Fruit fly (Drosophila melanogaster) whole organism, embryonic: Measurements from ENCODE around the gene fbl.
A peak's percentile ranks its signal among the peaks of the same experiment; 100 is the strongest.

Experiments
- B-H2 ChIP-seq: fragments of 200-800 bp; sonication (Bioruptor generic); optimal IDR thresholded peaks from 2 replicates; lab custom pipeline; 2018; ENCODE audit warnings: missing biosample characterization, mild to moderate bottlenecking, missing genetic modification characterization
- BEAF-32 ChIP-seq: fragments of 200-800 bp; sonication (Bioruptor generic); optimal IDR thresholded peaks from 3 replicates; lab custom pipeline; 2017; ENCODE audit warnings: missing biosample characterization, missing genetic modification characterization, mild to moderate bottlenecking, moderate library complexity, missing genetic modification reagents
- Bgb ChIP-seq: fragments of 200-800 bp; sonication (Bioruptor generic); IDR thresholded peaks from 2 replicates; pipeline ENCODE4 v1.3.6; 2022; ENCODE audit warnings: missing biosample characterization, missing genetic modification characterization; ENCODE audit not compliant: partially characterized antibody
- Bteb2 ChIP-seq: fragments of 200-800 bp; sonication (Bioruptor generic); optimal IDR thresholded peaks from 2 replicates; lab custom pipeline; 2016; ENCODE audit warnings: missing biosample characterization, missing genetic modification characterization
- CG10979 ChIP-seq: fragments of 200-800 bp; sonication (Bioruptor generic); optimal IDR thresholded peaks from 2 replicates; lab custom pipeline; 2018; ENCODE audit warnings: missing biosample characterization, mild to moderate bottlenecking, missing genetic modification characterization, moderate library complexity
- CG11085 ChIP-seq: fragments of 200-800 bp; sonication (Bioruptor generic); IDR thresholded peaks from 2 replicates; pipeline ENCODE4 v1.3.6; 2022; ENCODE audit warnings: missing biosample characterization, missing genetic modification characterization
- CG11560 ChIP-seq: fragments of 200-800 bp; sonication (Bioruptor generic); IDR thresholded peaks from 3 replicates; pipeline ENCODE4 v1.3.6; 2022; ENCODE audit warnings: missing biosample characterization, missing genetic modification characterization
- CG12104 ChIP-seq: fragments of 200-800 bp; sonication (Bioruptor generic); optimal IDR thresholded peaks from 3 replicates; lab custom pipeline; 2016; ENCODE audit warnings: missing biosample characterization, missing genetic modification characterization
- CG13296 ChIP-seq: fragments of 200-800 bp; sonication (Bioruptor generic); optimal IDR thresholded peaks from 3 replicates; lab custom pipeline; 2018; ENCODE audit warnings: missing biosample characterization, mild to moderate bottlenecking, missing genetic modification characterization
- CG13624 ChIP-seq: fragments of 200-800 bp; sonication (Bioruptor generic); optimal IDR thresholded peaks from 2 replicates; lab custom pipeline; 2016; ENCODE audit warnings: missing biosample characterization, missing genetic modification characterization
- CG14710 ChIP-seq: fragments of 200-800 bp; sonication (Bioruptor generic); optimal IDR thresholded peaks from 3 replicates; lab custom pipeline; 2019; ENCODE audit warnings: missing biosample characterization, mild to moderate bottlenecking, missing genetic modification characterization, moderate library complexity
- CG15696 ChIP-seq: fragments of 200-800 bp; sonication (Bioruptor generic); optimal IDR thresholded peaks from 2 replicates; lab custom pipeline; 2019; ENCODE audit warnings: missing biosample characterization, mild to moderate bottlenecking, missing genetic modification characterization, moderate library complexity
- CG17612 ChIP-seq: fragments of 200-800 bp; sonication (Bioruptor generic); IDR thresholded peaks from 2 replicates; pipeline ENCODE4 v1.3.6; 2022; ENCODE audit warnings: missing biosample characterization, missing genetic modification characterization
- CG17829 ChIP-seq: fragments of 200-800 bp; optimal IDR thresholded peaks from 2 replicates; lab custom pipeline; 2019; ENCODE audit warnings: missing biosample characterization, mild to moderate bottlenecking, missing genetic modification characterization, moderate library complexity
- CG2875 ChIP-seq: fragments of 200-800 bp; sonication (Bioruptor generic); optimal IDR thresholded peaks from 2 replicates; lab custom pipeline; 2017; ENCODE audit warnings: missing biosample characterization, mild to moderate bottlenecking, missing genetic modification characterization, missing genetic modification reagents
- CG5245 ChIP-seq: fragments of 200-800 bp; sonication (Bioruptor generic); optimal IDR thresholded peaks from 3 replicates; lab custom pipeline; 2016; ENCODE audit warnings: missing biosample characterization, missing genetic modification characterization
- CG6683 ChIP-seq: fragments of 200-800 bp; sonication (Bioruptor generic); optimal IDR thresholded peaks from 2 replicates; lab custom pipeline; 2017; ENCODE audit warnings: missing biosample characterization, mild to moderate bottlenecking, missing genetic modification characterization, missing genetic modification reagents
- CG8765 ChIP-seq: fragments of 200-800 bp; sonication (Bioruptor generic); IDR thresholded peaks from 2 replicates; pipeline ENCODE4 v1.3.6; 2022; ENCODE audit warnings: missing biosample characterization, missing genetic modification characterization
- CG9932 ChIP-seq: fragments of 200-800 bp; sonication (Bioruptor generic); IDR thresholded peaks from 2 replicates; pipeline ENCODE4 v1.3.6; 2022; ENCODE audit warnings: missing biosample characterization, missing genetic modification characterization
- Dbx ChIP-seq: fragments of 200-800 bp; sonication (Bioruptor generic); IDR thresholded peaks from 3 replicates; pipeline ENCODE4 v1.3.6; 2022; ENCODE audit warnings: missing biosample characterization, missing genetic modification characterization
- Dref ChIP-seq: fragments of 200-800 bp; sonication (Bioruptor generic); IDR thresholded peaks from 2 replicates; pipeline ENCODE4 v1.3.6; 2022; ENCODE audit warnings: missing biosample characterization, missing genetic modification characterization
- E2f1 ChIP-seq: fragments of 200-800 bp; sonication (Bioruptor generic); IDR thresholded peaks from 2 replicates; pipeline ENCODE4 v1.3.6; 2022; ENCODE audit warnings: missing biosample characterization, missing genetic modification characterization
- E2f2 ChIP-seq: fragments of 200-800 bp; sonication (Bioruptor generic); IDR thresholded peaks from 2 replicates; pipeline ENCODE4 v1.3.6; 2022; ENCODE audit warnings: missing biosample characterization, missing genetic modification characterization
- Fer1 ChIP-seq: fragments of 200-800 bp; sonication (Bioruptor generic); optimal IDR thresholded peaks from 2 replicates; lab custom pipeline; 2017; ENCODE audit warnings: missing biosample characterization, mild to moderate bottlenecking, missing genetic modification characterization
- Fer3 ChIP-seq: fragments of 200-800 bp; sonication (Bioruptor generic); optimal IDR thresholded peaks from 2 replicates; lab custom pipeline; 2018; ENCODE audit warnings: missing biosample characterization, mild to moderate bottlenecking, missing genetic modification characterization, moderate library complexity
- Hr78 ChIP-seq, 2 experiments: fragments of 200-800 bp in 1 of 2; fragments of >200 bp in 1 of 2; sonication (Bioruptor generic) in 1 of 2; optimal IDR thresholded peaks; 2 replicates each; lab custom pipeline; 2017 to 2019; ENCODE audit warnings: missing biosample characterization in 2 of 2, missing genetic modification characterization in 2 of 2, mild to moderate bottlenecking in 1 of 2, moderate library complexity in 1 of 2
- Lpt ChIP-seq: fragments of >200 bp; optimal IDR thresholded peaks from 2 replicates; lab custom pipeline; 2018; ENCODE audit warnings: missing biosample characterization, missing genetic modification characterization
- Meics ChIP-seq: fragments of 200-800 bp; sonication (Bioruptor generic); optimal IDR thresholded peaks from 2 replicates; lab custom pipeline; 2017; ENCODE audit warnings: missing biosample characterization, mild to moderate bottlenecking, missing genetic modification characterization
- NC2β ChIP-seq: fragments of 200-800 bp; sonication (Bioruptor generic); optimal IDR thresholded peaks from 2 replicates; lab custom pipeline; 2016; ENCODE audit warnings: missing biosample characterization, missing genetic modification characterization
- Sin3A ChIP-seq: fragments of >200 bp; optimal IDR thresholded peaks from 2 replicates; lab custom pipeline; 2018
- aop ChIP-seq: fragments of 200-800 bp; sonication (Bioruptor generic); IDR thresholded peaks from 2 replicates; pipeline ENCODE4 v1.3.6; 2022; ENCODE audit warnings: missing biosample characterization, missing genetic modification characterization
- ap ChIP-seq: fragments of 200-800 bp; sonication (Bioruptor generic); IDR thresholded peaks from 2 replicates; pipeline ENCODE4 v1.3.6; 2022; ENCODE audit warnings: missing biosample characterization, missing genetic modification characterization
- ara ChIP-seq: fragments of 200-800 bp; sonication (Bioruptor generic); IDR thresholded peaks from 2 replicates; pipeline ENCODE4 v1.3.6; 2022; ENCODE audit warnings: missing biosample characterization, missing genetic modification characterization
- hb ChIP-seq: fragments of 200-800 bp; sonication (Bioruptor generic); IDR thresholded peaks from 3 replicates; pipeline ENCODE4 v1.3.6; 2022; ENCODE audit warnings: missing biosample characterization, missing genetic modification characterization; ENCODE audit not compliant: partially characterized antibody
- kay ChIP-seq: fragments of 200-800 bp; sonication (Bioruptor generic); optimal IDR thresholded peaks from 2 replicates; lab custom pipeline; 2016; ENCODE audit warnings: missing biosample characterization, missing genetic modification characterization
- mam ChIP-seq: fragments of 200-800 bp; sonication (Bioruptor generic); optimal IDR thresholded peaks from 3 replicates; lab custom pipeline; 2016; ENCODE audit warnings: missing biosample characterization, missing genetic modification characterization
- mld ChIP-seq: fragments of 200-800 bp; sonication (Bioruptor generic); IDR thresholded peaks from 3 replicates; pipeline ENCODE4 v1.3.6; 2022; ENCODE audit warnings: missing biosample characterization, missing genetic modification characterization; ENCODE audit not compliant: partially characterized antibody
- pnt ChIP-seq: fragments of 200-800 bp; sonication (Bioruptor generic); optimal IDR thresholded peaks from 3 replicates; lab custom pipeline; 2016; ENCODE audit warnings: missing biosample characterization, missing genetic modification characterization
- ranshi ChIP-seq: fragments of 200-800 bp; sonication (Bioruptor generic); IDR thresholded peaks from 2 replicates; pipeline ENCODE4 v1.3.6; 2022; ENCODE audit warnings: missing biosample characterization, missing genetic modification characterization
- repo ChIP-seq: fragments of 200-800 bp; sonication (Bioruptor generic); optimal IDR thresholded peaks from 2 replicates; lab custom pipeline; 2016; ENCODE audit warnings: missing biosample characterization, missing genetic modification characterization
- ro ChIP-seq: fragments of 200-800 bp; sonication (Bioruptor generic); IDR thresholded peaks from 2 replicates; pipeline ENCODE4 v1.3.6; 2022; ENCODE audit warnings: missing biosample characterization, missing genetic modification characterization
- slou ChIP-seq: fragments of 200-800 bp; sonication (Bioruptor generic); optimal IDR thresholded peaks from 3 replicates; lab custom pipeline; 2016; ENCODE audit warnings: missing biosample characterization, missing genetic modification characterization
- ssp ChIP-seq: fragments of 200-800 bp; sonication (Bioruptor generic); IDR thresholded peaks from 2 replicates; pipeline ENCODE4 v1.3.6; 2022; ENCODE audit warnings: missing biosample characterization, missing genetic modification characterization
- sug ChIP-seq: fragments of 200-800 bp; optimal IDR thresholded peaks from 2 replicates; lab custom pipeline; 2019; ENCODE audit warnings: missing biosample characterization, mild to moderate bottlenecking, missing genetic modification characterization, moderate library complexity
- toy ChIP-seq: fragments of 200-800 bp; sonication (Bioruptor generic); IDR thresholded peaks from 2 replicates; pipeline ENCODE4 v1.3.6; 2022; ENCODE audit warnings: missing biosample characterization, missing genetic modification characterization
- trh ChIP-seq: fragments of 200-800 bp; sonication (Bioruptor generic); optimal IDR thresholded peaks from 2 replicates; lab custom pipeline; 2016; ENCODE audit warnings: missing biosample characterization, missing genetic modification characterization
- wdn ChIP-seq: fragments of 200-800 bp; sonication (Bioruptor generic); IDR thresholded peaks from 2 replicates; pipeline ENCODE4 v1.3.6; 2022; ENCODE audit warnings: missing biosample characterization, missing genetic modification characterization
- wor ChIP-seq: fragments of 200-800 bp; sonication (Bioruptor generic); IDR thresholded peaks from 2 replicates; pipeline ENCODE4 v1.3.6; 2022; ENCODE audit warnings: missing biosample characterization, missing genetic modification characterization
- zen2 ChIP-seq: fragments of 200-800 bp; sonication (Bioruptor generic); IDR thresholded peaks from 3 replicates; pipeline ENCODE4 v1.3.6; 2022; ENCODE audit warnings: missing biosample characterization, missing genetic modification characterization; ENCODE audit not compliant: partially characterized antibody
- zfh2 ChIP-seq: fragments of 200-800 bp; sonication (Bioruptor generic); optimal IDR thresholded peaks from 2 replicates; lab custom pipeline; 2016; ENCODE audit warnings: missing biosample characterization, missing genetic modification characterization

The fbl gene

dm6 chr3L:20405971-20406948, 22.0 kb downstream of the fbl start (continued):
- TF ChIP-seq Dbx (GFP tag; lab: Robert Waterston, UW) (no peak), ro (GFP tag; lab: Robert Waterston, UW) (no peak), ssp (GFP tag; lab: Robert Waterston, UW) (no peak), Lpt (GFP tag; lab: Kevin White, UChicago) (no peak), repo (no peak), CG8765 (GFP tag; lab: Robert Waterston, UW) (no peak), kay (GFP tag; lab: Kevin White, UChicago) (no peak), pnt (no peak), Meics (GFP tag; lab: Kevin White, UChicago) (peak; percentile 8), CG15696 (tag; lab: Kevin White, UChicago) (peak; percentile 11), wdn (no peak), hb (GFP tag; lab: Robert Waterston, UW) (no peak), CG11085 (GFP tag; lab: Robert Waterston, UW) (no peak), CG11560 (tag; lab: Robert Waterston, UW) (no peak), trh (GFP tag; lab: Kevin White, UChicago) (no peak), aop (GFP tag; lab: Robert Waterston, UW) (no peak), CG10979 (tag; lab: Kevin White, UChicago) (no peak), zfh2 (GFP tag; lab: Kevin White, UChicago) (no peak), slou (GFP tag; lab: Kevin White, UChicago) (no peak), CG13624 (GFP tag; lab: Kevin White, UChicago) (no peak), Bgb (GFP tag; lab: Robert Waterston, UW) (no peak), wor (GFP tag; lab: Robert Waterston, UW) (no peak), NC2β (no peak), CG2875 (GFP tag; lab: Kevin White, UChicago) (peak; percentile 22), ap (GFP tag; lab: Robert Waterston, UW) (no peak), Fer1 (GFP tag; lab: Kevin White, UChicago) (peak; percentile 71), toy (GFP tag; lab: Robert Waterston, UW) (no peak), E2f1 (GFP tag; lab: Robert Waterston, UW) (no peak), BEAF-32 (GFP tag; lab: Kevin White, UChicago) (no peak), zen2 (GFP tag; lab: Robert Waterston, UW) (no peak), E2f2 (GFP tag; lab: Robert Waterston, UW) (peak; percentile 26; the same call in 1 of the 2 replicates), Hr78 (GFP tag; optimal IDR thresholded peaks at IDR 0.05; lab: Kevin White, UChicago) (no peak), Dref (GFP tag; lab: Robert Waterston, UW) (no peak), Sin3A (no peak), CG6683 (GFP tag; lab: Kevin White, UChicago) (no peak), CG13296 (GFP tag; lab: Kevin White, UChicago) (peak; percentile 73), B-H2 (no peak), CG17829 (tag; lab: Kevin White, UChicago) (no peak), mld (no peak), CG14710 (tag; lab: Kevin White, UChicago) (no peak), ranshi (no peak), CG9932 (no peak), ara (GFP tag; lab: Robert Waterston, UW) (no peak), mam (GFP tag; lab: Kevin White, UChicago) (no peak), CG12104 (GFP tag; lab: Kevin White, UChicago) (peak; percentile 9), Bteb2 (GFP tag; lab: Kevin White, UChicago) (no peak), CG17612 (no peak), CG5245 (GFP tag; lab: Kevin White, UChicago) (no peak), sug (tag; lab: Kevin White, UChicago) (peak; percentile 18), Fer3 (tag; lab: Kevin White, UChicago) (peak; percentile 24)
